Worm (Caenorhabditis elegans) whole organism, L3 larva: ENCODE results near the gene srx-125.

Experiments used
- aly-2 ChIP-seq: fragments of 150-350 bp; optimal IDR thresholded peaks from 2 replicates; lab custom pipeline; 2014; ENCODE audit warnings: missing biosample characterization, missing genetic modification characterization
- ama-1 ChIP-seq: fragments of 150-350 bp; optimal IDR thresholded peaks from 2 replicates; lab custom pipeline; 2018
- ceh-16 ChIP-seq: sonication (generic microtip); optimal IDR thresholded peaks from 2 replicates; lab custom pipeline; 2017; ENCODE audit warnings: missing biosample characterization, missing genetic modification characterization
- ceh-28 ChIP-seq: fragments of 150-350 bp; optimal IDR thresholded peaks from 2 replicates; lab custom pipeline; 2014; ENCODE audit warnings: missing biosample characterization, missing genetic modification reagents, missing genetic modification characterization
- ceh-9 ChIP-seq: sonication (generic microtip); optimal IDR thresholded peaks from 2 replicates; lab custom pipeline; 2018; ENCODE audit warnings: missing biosample characterization, missing genetic modification characterization
- egl-5 ChIP-seq: fragments of 150-350 bp; optimal IDR thresholded peaks from 2 replicates; lab custom pipeline; 2017; ENCODE audit warnings: missing biosample characterization, missing genetic modification reagents, missing genetic modification characterization, inconsistent platforms
- elt-2 ChIP-seq: sonication (generic microtip); optimal IDR thresholded peaks from 2 replicates; lab custom pipeline; 2016; ENCODE audit warnings: missing genetic modification reagents, mild to moderate bottlenecking, missing genetic modification characterization, missing compliant biosample characterization
- elt-3 ChIP-seq, 3 experiments: fragments of 150-350 bp in 1 of 3; sonication (generic microtip) in 2 of 3; optimal IDR thresholded peaks; 2 replicates in 2 of 3; 4 replicates in 1 of 3; lab custom pipeline; 2014 to 2017; ENCODE audit warnings: missing biosample characterization in 3 of 3, missing genetic modification characterization in 3 of 3
- eor-1 ChIP-seq, 2 experiments: fragments of 150-350 bp; optimal IDR thresholded peaks; 2 replicates each; lab custom pipeline; 2014 to 2018; ENCODE audit warnings: missing biosample characterization in 2 of 2, missing genetic modification characterization in 2 of 2
- fos-1 ChIP-seq: fragments of 150-350 bp; optimal IDR thresholded peaks from 2 replicates; lab custom pipeline; 2014; ENCODE audit warnings: missing biosample characterization, missing genetic modification characterization
- jun-1 ChIP-seq: fragments of 150-350 bp; optimal IDR thresholded peaks from 2 replicates; lab custom pipeline; 2014; ENCODE audit warnings: missing biosample characterization, missing genetic modification reagents, missing genetic modification characterization
- lin-15B ChIP-seq: fragments of 150-350 bp; optimal IDR thresholded peaks from 2 replicates; lab custom pipeline; 2014; ENCODE audit warnings: missing biosample characterization, missing genetic modification characterization
- lin-39 ChIP-seq: fragments of 150-350 bp; optimal IDR thresholded peaks from 2 replicates; lab custom pipeline; 2018; ENCODE audit warnings: missing biosample characterization, missing genetic modification reagents, missing genetic modification characterization
- mml-1 ChIP-seq: fragments of 150-350 bp; sonication (generic microtip); optimal IDR thresholded peaks from 3 replicates; lab custom pipeline; 2014; ENCODE audit warnings: missing biosample characterization, missing genetic modification characterization
- nfya-1 ChIP-seq: sonication (generic microtip); optimal IDR thresholded peaks from 2 replicates; lab custom pipeline; 2017; ENCODE audit warnings: missing genetic modification characterization, mild to moderate bottlenecking, missing compliant biosample characterization, antibody characterized with exemption, moderate library complexity; ENCODE audit not compliant: insufficient read depth
- nhr-11 ChIP-seq: fragments of 150-350 bp; optimal IDR thresholded peaks from 2 replicates; lab custom pipeline; 2014; ENCODE audit warnings: missing biosample characterization, missing genetic modification characterization
- nhr-12 ChIP-seq: fragments of 150-350 bp; optimal IDR thresholded peaks from 2 replicates; lab custom pipeline; 2014; ENCODE audit warnings: missing biosample characterization, missing genetic modification characterization
- nhr-23 ChIP-seq: fragments of 150-350 bp; optimal IDR thresholded peaks from 2 replicates; lab custom pipeline; 2014; ENCODE audit warnings: missing biosample characterization, missing genetic modification reagents, missing genetic modification characterization
- nhr-237 ChIP-seq: fragments of 150-350 bp; optimal IDR thresholded peaks from 2 replicates; lab custom pipeline; 2014; ENCODE audit warnings: missing biosample characterization, missing genetic modification characterization
- nhr-25 ChIP-seq: sonication (generic microtip); optimal IDR thresholded peaks from 2 replicates; lab custom pipeline; 2017; ENCODE audit warnings: missing biosample characterization, missing genetic modification characterization
- nhr-28 ChIP-seq: fragments of 150-350 bp; optimal IDR thresholded peaks from 2 replicates; lab custom pipeline; 2014; ENCODE audit warnings: missing biosample characterization, missing genetic modification characterization
- nhr-43 ChIP-seq: sonication (generic microtip); optimal IDR thresholded peaks from 2 replicates; lab custom pipeline; 2016; ENCODE audit warnings: mild to moderate bottlenecking, missing genetic modification characterization, missing compliant biosample characterization; ENCODE audit not compliant: poor library complexity, severe bottlenecking
- nhr-67 ChIP-seq: fragments of 150-350 bp; optimal IDR thresholded peaks from 2 replicates; lab custom pipeline; 2014; ENCODE audit warnings: missing biosample characterization, missing genetic modification characterization
- nhr-77 ChIP-seq: fragments of 150-350 bp; optimal IDR thresholded peaks from 2 replicates; lab custom pipeline; 2014; ENCODE audit warnings: missing biosample characterization, missing genetic modification characterization
- pha-4 ChIP-seq: fragments of 150-350 bp; optimal IDR thresholded peaks from 2 replicates; lab custom pipeline; 2014; ENCODE audit warnings: missing biosample characterization, missing genetic modification reagents, missing genetic modification characterization
- pqm-1 ChIP-seq: fragments of 150-350 bp; optimal IDR thresholded peaks from 2 replicates; lab custom pipeline; 2017; ENCODE audit warnings: missing biosample characterization, missing genetic modification characterization, inconsistent platforms
- skn-1 ChIP-seq: fragments of 150-350 bp; optimal IDR thresholded peaks from 2 replicates; lab custom pipeline; 2014; ENCODE audit warnings: missing biosample characterization, missing genetic modification characterization
- snpc-4 ChIP-seq: fragments of 150-350 bp; optimal IDR thresholded peaks from 2 replicates; lab custom pipeline; 2014; ENCODE audit warnings: missing biosample characterization, missing genetic modification characterization
- unc-62 ChIP-seq: fragments of 150-350 bp; sonication (generic microtip); optimal IDR thresholded peaks from 4 replicates; lab custom pipeline; 2014; ENCODE audit warnings: missing biosample characterization, missing genetic modification reagents, missing genetic modification characterization
- zag-1 ChIP-seq: fragments of 150-350 bp; optimal IDR thresholded peaks from 2 replicates; lab custom pipeline; 2014; ENCODE audit warnings: missing biosample characterization, missing genetic modification characterization
- ztf-4 ChIP-seq: fragments of 150-350 bp; optimal IDR thresholded peaks from 2 replicates; lab custom pipeline; 2014; ENCODE audit warnings: missing biosample characterization, missing genetic modification characterization

srx-125 gene

ce11 chrV:13402524-13402923 is 35.4 kb downstream of the srx-125 start:
- no peak for TF ChIP-seq aly-2
- no peak for TF ChIP-seq nhr-12 (tag; lab: Kevin White, UChicago)
- TF ChIP-seq ztf-4 (tag; lab: Kevin White, UChicago), result no peak
- no peak for TF ChIP-seq eor-1 (tag; optimal IDR thresholded peaks at IDR 0.05; lab: Kevin White, UChicago)
- TF ChIP-seq pqm-1, result no peak
- TF ChIP-seq nfya-1 (tag; lab: Kevin White, UChicago), result no peak
- no peak for TF ChIP-seq ceh-28 (tag; lab: Kevin White, UChicago)
- no peak for TF ChIP-seq nhr-237
- TF ChIP-seq unc-62 (GFP tag; lab: Kevin White, UChicago), result no peak
- TF ChIP-seq snpc-4 (tag; lab: Kevin White, UChicago), result no peak
- no peak for TF ChIP-seq nhr-67
- peak; percentile 93 for TF ChIP-seq lin-39 (tag; lab: Kevin White, UChicago)
- no peak for TF ChIP-seq ceh-9 (tag; lab: Kevin White, UChicago)
- peak; percentile 52 for TF ChIP-seq egl-5
- TF ChIP-seq ceh-16 (tag; lab: Kevin White, UChicago), result no peak
- no peak for TF ChIP-seq nhr-77 (tag; lab: Kevin White, UChicago)

- TF ChIP-seq nhr-43, result no peak
- peak; percentile 10 for TF ChIP-seq pha-4 (tag; lab: Kevin White, UChicago)
These were observed 38.9 kb downstream of the srx-125 start, which contains the start of gene cutl-1 for ce11 chrV:13406032-13406431. Gene cutl-1, minus strand, starts transcription at chrV:13406114.

ce11 chrV:13406511-13406910 is 39.4 kb downstream of the srx-125 start, which contains the start of gene F53F1.2:
Gene F53F1.2, plus strand, starts transcription at chrV:13406816.
- TF ChIP-seq ceh-9 (tag; lab: Kevin White, UChicago) (no peak), nhr-23 (tag; lab: Kevin White, UChicago) (peak; percentile 52), ceh-16 (tag; lab: Kevin White, UChicago) (no peak)

DNA sequence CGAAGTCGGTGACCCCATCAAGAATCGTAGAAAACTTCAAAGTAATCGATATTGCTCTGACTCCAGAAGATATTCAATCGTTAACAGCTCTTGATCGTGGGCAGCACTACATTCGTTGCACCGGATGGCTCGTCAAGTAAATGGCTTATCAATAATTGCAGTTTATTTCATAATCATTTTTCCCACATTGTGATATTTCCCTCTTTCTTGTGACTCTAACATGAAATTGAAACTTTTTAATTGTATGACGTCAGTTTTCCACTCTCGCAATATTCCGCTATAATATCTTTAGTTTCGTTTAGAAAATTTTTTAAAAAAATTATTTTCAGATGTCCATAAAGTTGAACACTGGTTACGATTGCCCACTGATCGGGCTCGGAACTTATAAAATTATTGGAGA is 40.8 kb downstream of the srx-125 start, which contains the start of gene F53F1.3:
TSS of gene F53F1.3 (plus strand) at position 330 of the 400 bp plus-strand sequence.
- TF ChIP-seq elt-2 (tag; lab: Kevin White, UChicago), result peak; percentile 51
- TF ChIP-seq nhr-43, result no peak

ce11 chrV:13408440-13408839 is 41.3 kb downstream of the srx-125 start:
- TF ChIP-seq nhr-11, result no peak
- TF ChIP-seq ceh-9 (tag; lab: Kevin White, UChicago), result no peak
- no peak for TF ChIP-seq fos-1 (tag; lab: Kevin White, UChicago)
- TF ChIP-seq ztf-4 (tag; lab: Kevin White, UChicago), result no peak
- no peak for TF ChIP-seq lin-15B (tag; lab: Kevin White, UChicago)
- no peak for TF ChIP-seq zag-1 (tag; lab: Kevin White, UChicago)
- TF ChIP-seq lin-39 (tag; lab: Kevin White, UChicago), result no peak
- TF ChIP-seq jun-1 (tag; lab: Kevin White, UChicago), result no peak
- TF ChIP-seq elt-2 (tag; lab: Kevin White, UChicago), result no peak
- TF ChIP-seq egl-5, result no peak
- TF ChIP-seq ama-1 (lab: Kevin White, UChicago), result no peak
- no peak for TF ChIP-seq mml-1 (tag; lab: Kevin White, UChicago)
- no peak for TF ChIP-seq nhr-77 (tag; lab: Kevin White, UChicago)
- no peak for TF ChIP-seq nhr-28
- no peak for TF ChIP-seq nhr-43
- no peak for TF ChIP-seq nhr-25 (tag; lab: Kevin White, UChicago)
- no peak for TF ChIP-seq elt-3 (tag; optimal IDR thresholded peaks at IDR 0.05; lab: Kevin White, UChicago)
- no peak for TF ChIP-seq nhr-23 (tag; lab: Kevin White, UChicago)
- TF ChIP-seq snpc-4 (tag; lab: Kevin White, UChicago), result no peak

DNA sequence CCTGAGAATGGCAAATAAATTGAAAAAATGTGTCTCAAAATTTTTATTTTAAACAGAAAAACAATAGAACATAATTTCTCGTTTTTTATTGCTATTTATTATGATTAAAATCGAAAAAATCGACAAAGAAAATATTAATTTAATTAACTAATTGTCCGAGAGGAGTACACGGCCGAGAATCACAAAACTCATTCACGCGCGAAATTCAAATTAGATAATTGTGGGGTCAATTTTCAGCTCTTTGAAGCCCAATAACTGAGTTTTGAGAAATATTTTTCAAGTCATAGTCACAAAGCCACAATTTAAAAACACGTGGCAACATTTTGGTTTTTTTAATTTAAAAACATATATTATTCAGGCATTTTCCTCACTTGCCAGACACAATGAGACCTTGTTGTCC is 42.0 kb downstream of the srx-125 start:
- TF ChIP-seq snpc-4 (tag; lab: Kevin White, UChicago), result no peak
- TF ChIP-seq lin-15B (tag; lab: Kevin White, UChicago), result no peak
- TF ChIP-seq jun-1 (tag; lab: Kevin White, UChicago), result no peak
- no peak for TF ChIP-seq lin-39 (tag; lab: Kevin White, UChicago)
- TF ChIP-seq pha-4 (tag; lab: Kevin White, UChicago), result peak; percentile 41
- no peak for TF ChIP-seq nhr-28
- peak; percentile 23 for TF ChIP-seq nhr-43
- no peak for TF ChIP-seq skn-1 (tag; lab: Kevin White, UChicago)
- TF ChIP-seq nhr-23 (tag; lab: Kevin White, UChicago), result peak; percentile 8
